Worm (Caenorhabditis elegans) whole organism, young adult: ENCODE measurements around the gene fbxc-7.

Experiments used
- F49E8.2 ChIP-seq: sonication (generic microtip); optimal IDR thresholded peaks from 3 replicates; lab custom pipeline; 2017; ENCODE audit warnings: missing genetic modification characterization, mild to moderate bottlenecking, missing compliant biosample characterization, antibody characterized with exemption, moderate library complexity; ENCODE audit not compliant: insufficient read depth
- lag-1 ChIP-seq: fragments of 200-800 bp; sonication (Bioruptor generic); IDR thresholded peaks from 2 replicates; pipeline ENCODE4 v1.3.6; 2022; ENCODE audit warnings: missing genetic modification reagents, missing genetic modification characterization, missing compliant biosample characterization
- rcor-1 ChIP-seq: fragments of 200-800 bp; sonication (Bioruptor generic); IDR thresholded peaks from 2 replicates; pipeline ENCODE4 v1.3.6; 2022; ENCODE audit warnings: missing genetic modification reagents, missing genetic modification characterization, missing compliant biosample characterization

The fbxc-7 gene

DNA sequence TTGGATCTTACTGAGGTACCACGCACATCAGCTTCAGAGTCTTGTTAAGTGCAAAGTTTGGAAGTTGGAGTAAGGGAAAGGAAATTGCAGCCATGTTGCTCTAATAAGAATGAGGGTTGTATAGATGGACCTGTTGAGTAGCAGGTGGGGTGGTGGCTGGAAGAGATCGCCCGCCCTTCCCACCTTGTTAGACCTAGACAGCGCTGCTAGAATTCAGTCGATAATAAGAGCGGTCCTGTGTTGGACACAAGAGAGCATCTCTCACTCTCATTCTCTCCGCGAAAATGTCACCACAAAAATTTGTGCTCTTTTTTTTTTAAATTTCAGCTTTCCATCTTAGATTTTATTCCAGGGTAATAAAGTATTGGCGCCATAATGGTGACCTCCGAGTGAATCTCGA is 46.6 kb downstream of the fbxc-7 start, which contains the start of the genes fbxb-30 and F45D11.5 (continued):
- no peak for TF ChIP-seq lag-1 (GFP tag; lab: Robert Waterston, UW)
- no peak for TF ChIP-seq rcor-1 (GFP tag; lab: Robert Waterston, UW)
- TF ChIP-seq F49E8.2 (tag; lab: Kevin White, UChicago) = no peak
